Fruit fly (Drosophila melanogaster) whole organism, embryonic: ENCODE results near the gene Rpn11.
A peak's percentile ranks its signal among the peaks of the same experiment; 100 is the strongest.

Experiments
- Atf3 ChIP-seq: fragments of 200-800 bp; sonication (Bioruptor generic); optimal IDR thresholded peaks from 3 replicates; lab custom pipeline; 2016; ENCODE audit warnings: missing biosample characterization, missing genetic modification characterization
- Bdp1 ChIP-seq: fragments of 200-800 bp; sonication (Bioruptor generic); optimal IDR thresholded peaks from 3 replicates; lab custom pipeline; 2016; ENCODE audit warnings: missing biosample characterization, missing genetic modification characterization
- CG10267 ChIP-seq: fragments of 200-800 bp; sonication (Bioruptor generic); optimal IDR thresholded peaks from 2 replicates; lab custom pipeline; 2018; ENCODE audit warnings: missing biosample characterization, mild to moderate bottlenecking, missing genetic modification characterization, moderate library complexity
- CG10959 ChIP-seq: fragments of 200-800 bp; sonication (Bioruptor generic); IDR thresholded peaks from 2 replicates; pipeline ENCODE4 v1.3.6; 2022; ENCODE audit warnings: missing biosample characterization, missing genetic modification characterization
- CG11723 ChIP-seq: fragments of 200-800 bp; sonication (Bioruptor generic); optimal IDR thresholded peaks from 2 replicates; lab custom pipeline; 2017; ENCODE audit warnings: missing biosample characterization, mild to moderate bottlenecking, missing genetic modification characterization
- CG12071 ChIP-seq: fragments of 200-800 bp; sonication (Bioruptor generic); optimal IDR thresholded peaks from 3 replicates; lab custom pipeline; 2018; ENCODE audit warnings: missing biosample characterization, mild to moderate bottlenecking, missing genetic modification characterization
- CG12155 ChIP-seq: fragments of 200-800 bp; sonication (Bioruptor generic); optimal IDR thresholded peaks from 3 replicates; lab custom pipeline; 2016; ENCODE audit warnings: missing biosample characterization, missing genetic modification characterization
- CG15011 ChIP-seq: fragments of 200-800 bp; sonication (Bioruptor generic); optimal IDR thresholded peaks from 3 replicates; lab custom pipeline; 2018; ENCODE audit warnings: missing biosample characterization, mild to moderate bottlenecking, missing genetic modification characterization
- CG1603 ChIP-seq: fragments of 200-800 bp; sonication (Bioruptor generic); optimal IDR thresholded peaks from 2 replicates; lab custom pipeline; 2019; ENCODE audit warnings: missing biosample characterization, mild to moderate bottlenecking, missing genetic modification characterization, moderate library complexity
- CG16779 ChIP-seq: fragments of 200-800 bp; sonication (Bioruptor generic); IDR thresholded peaks from 2 replicates; pipeline ENCODE4 v1.3.6; 2022; ENCODE audit warnings: missing biosample characterization, missing genetic modification characterization
- CG16863 ChIP-seq: fragments of 200-800 bp; sonication (Bioruptor generic); optimal IDR thresholded peaks from 3 replicates; lab custom pipeline; 2016; ENCODE audit warnings: missing biosample characterization, missing genetic modification characterization
- CG18476 ChIP-seq: fragments of 200-800 bp; sonication (Bioruptor generic); optimal IDR thresholded peaks from 2 replicates; lab custom pipeline; 2016; ENCODE audit warnings: missing biosample characterization, mild to moderate bottlenecking, missing genetic modification characterization
- CG18599 ChIP-seq: fragments of 200-800 bp; sonication (Bioruptor generic); optimal IDR thresholded peaks from 3 replicates; lab custom pipeline; 2017; ENCODE audit warnings: missing biosample characterization, missing genetic modification characterization, mild to moderate bottlenecking, moderate library complexity, missing genetic modification reagents
- CG18619 ChIP-seq: fragments of 200-800 bp; sonication (Bioruptor generic); optimal IDR thresholded peaks from 3 replicates; lab custom pipeline; 2017; ENCODE audit warnings: missing biosample characterization, mild to moderate bottlenecking, missing genetic modification characterization
- CG2120 ChIP-seq: fragments of 200-800 bp; sonication (Bioruptor generic); optimal IDR thresholded peaks from 3 replicates; lab custom pipeline; 2016; ENCODE audit warnings: missing biosample characterization, missing genetic modification characterization
- CG7271 ChIP-seq: fragments of 200-800 bp; sonication (Bioruptor generic); optimal IDR thresholded peaks from 2 replicates; lab custom pipeline; 2018; ENCODE audit warnings: missing biosample characterization, mild to moderate bottlenecking, missing genetic modification characterization, moderate library complexity
- CG7372 ChIP-seq: fragments of 200-800 bp; sonication (Bioruptor generic); IDR thresholded peaks from 2 replicates; pipeline ENCODE4 v1.3.6; 2022; ENCODE audit warnings: missing biosample characterization, missing genetic modification characterization
- CG8359 ChIP-seq: fragments of 200-800 bp; sonication (Bioruptor generic); optimal IDR thresholded peaks from 2 replicates; lab custom pipeline; 2017; ENCODE audit warnings: missing biosample characterization, mild to moderate bottlenecking, missing genetic modification characterization, borderline replicate concordance
- CG8478 ChIP-seq: fragments of >200 bp; optimal IDR thresholded peaks from 2 replicates; lab custom pipeline; 2018
- CG8924 ChIP-seq: fragments of 200-800 bp; optimal IDR thresholded peaks from 3 replicates; lab custom pipeline; 2019; ENCODE audit warnings: missing biosample characterization, mild to moderate bottlenecking, missing genetic modification characterization, moderate library complexity
- CG9876 ChIP-seq: fragments of 200-800 bp; sonication (Bioruptor generic); optimal IDR thresholded peaks from 2 replicates; lab custom pipeline; 2016; ENCODE audit warnings: missing biosample characterization, missing genetic modification characterization
- D ChIP-seq, 2 experiments: fragments of 200-800 bp in 1 of 2; fragments of >200 bp in 1 of 2; sonication (Bioruptor generic) in 1 of 2; optimal IDR thresholded peaks; 2 replicates in 1 of 2; 3 replicates in 1 of 2; lab custom pipeline; 2017; ENCODE audit warnings: mild to moderate bottlenecking in 1 of 2, missing biosample characterization in 1 of 2, missing genetic modification characterization in 1 of 2, missing genetic modification reagents in 1 of 2
- D19B ChIP-seq: fragments of 200-800 bp; sonication (Bioruptor generic); optimal IDR thresholded peaks from 2 replicates; lab custom pipeline; 2017; ENCODE audit warnings: missing biosample characterization, mild to moderate bottlenecking, missing genetic modification characterization
- Deaf1 ChIP-seq: fragments of 200-800 bp; optimal IDR thresholded peaks from 3 replicates; lab custom pipeline; 2019; ENCODE audit warnings: missing biosample characterization, mild to moderate bottlenecking, missing genetic modification characterization, moderate library complexity
- Dip2 ChIP-seq: fragments of 200-800 bp; sonication (Bioruptor generic); IDR thresholded peaks from 2 replicates; pipeline ENCODE4 v1.3.6; 2022; ENCODE audit warnings: missing biosample characterization, missing genetic modification characterization
- Doc2 ChIP-seq: fragments of 200-800 bp; sonication (Bioruptor generic); IDR thresholded peaks from 2 replicates; pipeline ENCODE4 v1.3.6; 2022; ENCODE audit warnings: missing biosample characterization, missing genetic modification characterization
- Drgx ChIP-seq: fragments of 200-800 bp; sonication (Bioruptor generic); IDR thresholded peaks from 2 replicates; pipeline ENCODE4 v1.3.6; 2022; ENCODE audit warnings: missing biosample characterization, missing genetic modification characterization
- E2f2 ChIP-seq: fragments of 200-800 bp; sonication (Bioruptor generic); IDR thresholded peaks from 2 replicates; pipeline ENCODE4 v1.3.6; 2022; ENCODE audit warnings: missing biosample characterization, missing genetic modification characterization
- Elba2 ChIP-seq: fragments of 200-800 bp; sonication (Bioruptor generic); optimal IDR thresholded peaks from 3 replicates; lab custom pipeline; 2016; ENCODE audit warnings: missing biosample characterization, missing genetic modification characterization
- HmgZ ChIP-seq: fragments of 200-800 bp; sonication (Bioruptor generic); optimal IDR thresholded peaks from 2 replicates; lab custom pipeline; 2018; ENCODE audit warnings: missing biosample characterization, mild to moderate bottlenecking, missing genetic modification characterization
- Hsf ChIP-seq: fragments of 200-800 bp; sonication (Bioruptor generic); optimal IDR thresholded peaks from 3 replicates; lab custom pipeline; 2016; ENCODE audit warnings: missing biosample characterization, missing genetic modification characterization
- Kr ChIP-seq: fragments of 200-800 bp; sonication (Bioruptor generic); optimal IDR thresholded peaks from 2 replicates; lab custom pipeline; 2017; ENCODE audit warnings: missing biosample characterization, mild to moderate bottlenecking, missing genetic modification characterization
- Mrtf ChIP-seq: fragments of 200-800 bp; sonication (Bioruptor generic); IDR thresholded peaks from 3 replicates; pipeline ENCODE4 v1.3.6; 2022; ENCODE audit warnings: missing biosample characterization, missing genetic modification characterization
- NC2β ChIP-seq: fragments of 200-800 bp; sonication (Bioruptor generic); optimal IDR thresholded peaks from 2 replicates; lab custom pipeline; 2016; ENCODE audit warnings: missing biosample characterization, missing genetic modification characterization
- Nf-YC ChIP-seq: fragments of 200-800 bp; optimal IDR thresholded peaks from 3 replicates; lab custom pipeline; 2019; ENCODE audit warnings: missing biosample characterization, mild to moderate bottlenecking, missing genetic modification characterization, moderate library complexity
- Sry-δ ChIP-seq: fragments of 200-800 bp; sonication (Bioruptor generic); optimal IDR thresholded peaks from 2 replicates; lab custom pipeline; 2016; ENCODE audit warnings: missing biosample characterization, missing genetic modification characterization
- TFAM ChIP-seq: fragments of 200-800 bp; sonication (Bioruptor generic); optimal IDR thresholded peaks from 2 replicates; lab custom pipeline; 2017; ENCODE audit warnings: missing biosample characterization, missing genetic modification characterization, inconsistent platforms
- ap ChIP-seq: fragments of 200-800 bp; sonication (Bioruptor generic); IDR thresholded peaks from 2 replicates; pipeline ENCODE4 v1.3.6; 2022; ENCODE audit warnings: missing biosample characterization, missing genetic modification characterization
- chif ChIP-seq, 2 experiments: fragments of 200-800 bp; sonication (Bioruptor generic); optimal IDR thresholded peaks; 3 replicates each; lab custom pipeline; 2016; ENCODE audit warnings: missing biosample characterization in 2 of 2, missing genetic modification characterization in 2 of 2
- chn ChIP-seq: fragments of 200-800 bp; sonication (Bioruptor generic); optimal IDR thresholded peaks from 2 replicates; lab custom pipeline; 2016; ENCODE audit warnings: missing biosample characterization, missing genetic modification characterization
- fu2 ChIP-seq: fragments of 200-800 bp; sonication (Bioruptor generic); optimal IDR thresholded peaks from 2 replicates; lab custom pipeline; 2016; ENCODE audit warnings: missing biosample characterization, missing genetic modification characterization
- gem ChIP-seq: fragments of 200-800 bp; sonication (Bioruptor generic); optimal IDR thresholded peaks from 2 replicates; lab custom pipeline; 2019; ENCODE audit warnings: missing biosample characterization, mild to moderate bottlenecking, missing genetic modification characterization, moderate library complexity
- insv ChIP-seq, 2 experiments: fragments of 200-800 bp; sonication (Bioruptor generic); optimal IDR thresholded peaks; 3 replicates each; lab custom pipeline; 2016 to 2018; ENCODE audit warnings: missing biosample characterization in 2 of 2, missing genetic modification characterization in 2 of 2
- lab ChIP-seq: fragments of 200-800 bp; sonication (Bioruptor generic); optimal IDR thresholded peaks from 3 replicates; lab custom pipeline; 2017; ENCODE audit warnings: missing biosample characterization, missing genetic modification characterization, mild to moderate bottlenecking, moderate library complexity, missing genetic modification reagents
- oc ChIP-seq: fragments of 200-800 bp; sonication (Bioruptor generic); optimal IDR thresholded peaks from 2 replicates; lab custom pipeline; 2018; ENCODE audit warnings: missing biosample characterization, mild to moderate bottlenecking, missing genetic modification characterization, moderate library complexity
- prd ChIP-seq, 3 experiments: fragments of >200 bp in 2 of 3; fragments of 200-800 bp in 1 of 3; sonication (Bioruptor generic) in 1 of 3; optimal IDR thresholded peaks in 2 of 3; IDR thresholded peaks in 1 of 3; 2 replicates in 2 of 3; 3 replicates in 1 of 3; pipeline versions ENCODE4 v1.3.6 to Lab custom; 2017 to 2022; ENCODE audit warnings: missing biosample characterization in 1 of 3, missing genetic modification characterization in 1 of 3
- slbo ChIP-seq: fragments of 200-800 bp; sonication (Bioruptor generic); IDR thresholded peaks from 2 replicates; pipeline ENCODE4 v1.3.6; 2022; ENCODE audit warnings: missing biosample characterization, missing genetic modification characterization
- slp2 ChIP-seq: fragments of 200-800 bp; sonication (Bioruptor generic); optimal IDR thresholded peaks from 2 replicates; lab custom pipeline; 2016; ENCODE audit warnings: missing biosample characterization, missing genetic modification characterization
- stc ChIP-seq: fragments of 200-800 bp; sonication (Bioruptor generic); IDR thresholded peaks from 2 replicates; pipeline ENCODE4 v1.3.6; 2022; ENCODE audit warnings: missing biosample characterization, missing genetic modification characterization
- z ChIP-seq: fragments of 200-800 bp; sonication (Bioruptor generic); IDR thresholded peaks from 3 replicates; pipeline ENCODE4 v1.3.6; 2022; ENCODE audit warnings: missing biosample characterization, missing genetic modification characterization

Rpn11 gene

DNA sequence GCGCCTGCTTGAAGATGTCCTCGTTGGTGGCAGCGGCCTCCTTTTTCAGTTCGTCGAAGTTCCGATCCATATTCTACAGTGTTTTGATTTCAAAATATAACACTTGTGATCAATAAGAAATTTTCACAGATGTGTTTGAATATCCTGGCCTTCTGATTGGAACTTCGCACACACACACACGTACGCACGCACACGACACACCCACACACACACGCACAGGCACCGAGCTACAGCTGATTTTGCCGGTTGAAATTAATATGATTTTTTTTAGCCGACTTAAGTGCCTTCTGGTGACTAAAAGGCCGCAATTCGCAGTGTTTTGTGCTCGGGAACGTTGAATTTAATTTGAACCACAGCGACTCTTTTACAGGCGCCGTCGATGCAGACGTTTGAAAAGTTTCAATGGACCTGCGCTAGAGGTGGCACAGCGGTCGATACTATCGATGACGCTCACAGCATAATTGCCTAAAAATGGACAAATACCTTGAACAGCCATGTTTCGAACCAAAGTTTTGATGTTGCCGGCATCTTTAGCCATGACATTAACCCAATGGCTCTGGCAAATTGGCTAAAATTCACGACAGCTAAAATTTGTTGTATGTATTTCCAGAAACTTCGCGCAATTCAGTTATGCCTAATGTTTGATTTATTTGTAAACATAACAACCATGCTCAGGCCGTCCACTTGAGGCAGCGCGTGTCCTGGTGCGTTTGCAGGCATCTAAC lies 50.1 kb downstream of the Rpn11 start, which contains the start of gene Rtnl1 (continued):
- TF ChIP-seq prd (optimal IDR thresholded peaks at IDR 0.05; lab: Kevin White, UChicago) (no peak), prd (GFP tag; IDR thresholded peaks at IDR 0.05; lab: Robert Waterston, UW) (no peak), Doc2 (no peak), slbo (peak; percentile 51; the same call in 1 of the 2 replicates), CG10267 (tag; lab: Kevin White, UChicago) (peak; percentile 65), Kr (no peak), CG8478 (lab: Kevin White, UChicago) (peak; percentile 66), CG18476 (GFP tag; lab: Kevin White, UChicago) (no peak), Drgx (GFP tag; lab: Robert Waterston, UW) (no peak), chif (GFP tag; optimal IDR thresholded peaks at IDR 0.05; lab: Kevin White, UChicago) (peak in 1 of 2 experiments; percentile 35), Nf-YC (tag; lab: Kevin White, UChicago) (peak; percentile 65), CG1603 (tag; lab: Kevin White, UChicago) (peak; percentile 88), Mrtf (GFP tag; lab: Robert Waterston, UW) (no peak), Sry-δ (GFP tag; lab: Kevin White, UChicago) (peak; percentile 100), CG18619 (GFP tag; lab: Kevin White, UChicago) (no peak), NC2β (peak; percentile 66), TFAM (GFP tag; lab: Kevin White, UChicago) (no peak), chn (GFP tag; lab: Kevin White, UChicago) (no peak), gem (tag; lab: Kevin White, UChicago) (peak; percentile 2), Elba2 (peak; percentile 96), E2f2 (GFP tag; lab: Robert Waterston, UW) (peak; percentile 93), Deaf1 (tag; lab: Kevin White, UChicago) (peak; percentile 29), CG2120 (GFP tag; lab: Kevin White, UChicago) (peak; percentile 47), CG9876 (peak; percentile 59), Dip2 (GFP tag; lab: Robert Waterston, UW) (no peak), Bdp1 (GFP tag; lab: Kevin White, UChicago) (no peak), CG8359 (GFP tag; lab: Kevin White, UChicago) (no peak), CG15011 (GFP tag; lab: Kevin White, UChicago) (no peak), Atf3 (GFP tag; lab: Kevin White, UChicago) (no peak), CG7271 (tag; lab: Kevin White, UChicago) (no peak), CG16779 (GFP tag; lab: Robert Waterston, UW) (no peak), oc (tag; lab: Kevin White, UChicago) (no peak), CG12071 (GFP tag; lab: Kevin White, UChicago) (no peak), ap (no peak), CG11723 (GFP tag; lab: Kevin White, UChicago) (no peak), CG18599 (GFP tag; lab: Kevin White, UChicago) (peak; percentile 30), fu2 (GFP tag; lab: Kevin White, UChicago) (no peak), D19B (GFP tag; lab: Kevin White, UChicago) (no peak), CG16863 (GFP tag; lab: Kevin White, UChicago) (peak; percentile 23), D (optimal IDR thresholded peaks at IDR 0.05; lab: Kevin White, UChicago) (no peak), D (GFP tag; optimal IDR thresholded peaks at IDR 0.05; lab: Kevin White, UChicago) (no peak), HmgZ (tag; lab: Kevin White, UChicago) (peak; percentile 87), z (GFP tag; lab: Robert Waterston, UW) (no peak), stc (GFP tag; lab: Robert Waterston, UW) (no peak), lab (GFP tag; lab: Kevin White, UChicago) (no peak), insv (GFP tag; optimal IDR thresholded peaks at IDR 0.05; lab: Kevin White, UChicago) (peak; percentile 87 to 98), CG12155 (GFP tag; lab: Kevin White, UChicago) (peak; percentile 52), CG8924 (tag; lab: Kevin White, UChicago) (peak; percentile 20), Hsf (GFP tag; lab: Kevin White, UChicago) (peak; percentile 31), CG10959 (GFP tag; lab: Robert Waterston, UW) (no peak), CG7372 (GFP tag; lab: Robert Waterston, UW) (no peak), slp2 (GFP tag; lab: Kevin White, UChicago) (no peak)
